Fruit fly (Drosophila melanogaster): ENCODE measurements around the gene CCDC53.

The CCDC53 gene

DNA sequence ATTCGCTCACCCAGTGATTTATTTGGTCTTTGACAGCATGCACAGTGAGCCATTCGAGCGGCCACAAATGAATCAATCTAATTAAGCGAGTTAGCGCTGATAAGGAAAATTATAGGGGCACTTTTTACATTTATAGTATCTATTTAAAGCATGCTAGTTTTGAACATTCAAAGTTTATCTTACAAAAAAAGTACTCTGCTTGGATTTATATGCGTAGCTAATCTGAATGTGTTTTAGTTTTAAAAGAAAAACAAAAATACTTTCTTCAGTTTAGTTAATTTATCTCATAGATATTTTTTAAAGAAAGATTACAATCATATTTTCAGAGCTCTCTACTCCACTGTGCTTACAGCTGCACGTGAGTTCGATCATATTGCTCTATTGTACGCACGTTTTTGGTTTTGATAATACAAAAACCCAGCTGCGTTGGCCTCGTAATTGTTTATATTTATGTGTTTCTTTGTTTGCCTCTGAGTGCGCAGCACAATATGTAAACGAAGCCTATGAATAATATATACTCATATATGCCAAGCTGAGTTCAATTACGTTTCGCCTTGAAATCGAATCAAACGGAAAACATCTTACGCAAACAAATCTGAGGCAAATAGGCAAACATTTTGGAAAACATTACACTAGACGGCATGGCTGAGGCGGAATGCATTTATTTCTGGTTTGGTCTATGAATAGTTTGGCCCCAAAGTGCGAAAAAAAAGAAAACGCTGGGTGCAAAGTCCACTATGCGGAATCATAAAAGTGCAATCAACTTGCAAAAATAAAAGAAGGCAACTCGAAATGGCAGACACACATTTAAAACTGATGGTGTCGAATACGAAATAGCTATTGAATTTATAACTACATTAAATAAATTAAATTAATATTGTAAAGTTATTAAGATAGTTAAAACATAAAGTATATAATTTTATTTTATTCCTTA lies 38.9 kb upstream of the CCDC53 start (continued):
- peak; percentile 92 for TF ChIP-seq net (GFP tag; optimal IDR thresholded peaks at IDR 0.05)
- peak; percentile 82 for TF ChIP-seq CG34406 (GFP tag; optimal IDR thresholded peaks at IDR 0.05)
- TF ChIP-seq achi (GFP tag; optimal IDR thresholded peaks at IDR 0.05) = peak; percentile 91
- peak; percentile 65 to 96 for TF ChIP-seq salr (GFP tag; optimal IDR thresholded peaks at IDR 0.05)
- peak; percentile 85 for TF ChIP-seq CG10669 (GFP tag; optimal IDR thresholded peaks at IDR 0.05)
- peak; percentile 86 for TF ChIP-seq dac (GFP tag; optimal IDR thresholded peaks at IDR 0.05)
- TF ChIP-seq CG6808 (GFP tag; optimal IDR thresholded peaks at IDR 0.05) = peak; percentile 81
- peak; percentile 96 for TF ChIP-seq CG32006 (GFP tag; optimal IDR thresholded peaks at IDR 0.05)
- peak; percentile 88 for TF ChIP-seq CG3919 (GFP tag; optimal IDR thresholded peaks at IDR 0.05)
- peak; percentile 87 for TF ChIP-seq CG11762 (GFP tag; optimal IDR thresholded peaks at IDR 0.05; ENCODE audit: insufficient read depth)
- TF ChIP-seq fkh (GFP tag; optimal IDR thresholded peaks at IDR 0.05) = peak; percentile 75
- TF ChIP-seq CG6163 (GFP tag; IDR thresholded peaks at IDR 0.05) = peak; percentile 81
- peak; percentile 83 for TF ChIP-seq topi (GFP tag; optimal IDR thresholded peaks at IDR 0.05)
- peak; percentile 89 for TF ChIP-seq pdm3 (GFP tag; optimal IDR thresholded peaks at IDR 0.05)
- TF ChIP-seq Met (GFP tag; optimal IDR thresholded peaks at IDR 0.05) = peak; percentile 90
- peak; percentile 90 for TF ChIP-seq CG10631 (GFP tag; optimal IDR thresholded peaks at IDR 0.05)
- TF ChIP-seq CG11902 (GFP tag; optimal IDR thresholded peaks at IDR 0.05) = peak; percentile 47
- peak; percentile 69 to 78 for TF ChIP-seq ss (GFP tag; optimal IDR thresholded peaks at IDR 0.05)
- peak; percentile 65 for TF ChIP-seq Sox15 (GFP tag; optimal IDR thresholded peaks at IDR 0.05)
- peak; percentile 78 for TF ChIP-seq spab (GFP tag; optimal IDR thresholded peaks at IDR 0.05)
- peak; percentile 91 for TF ChIP-seq Gug (GFP tag; IDR thresholded peaks at IDR 0.05)
- peak; percentile 84 for TF ChIP-seq Smox (GFP tag; optimal IDR thresholded peaks at IDR 0.05)
- TF ChIP-seq eg (GFP tag; IDR thresholded peaks at IDR 0.05) = peak; percentile 92
- TF ChIP-seq CG1621 (tag; optimal IDR thresholded peaks at IDR 0.05) = peak; percentile 71
- no peak for TF ChIP-seq Eip93F (GFP tag; optimal IDR thresholded peaks at IDR 0.05)
- peak; percentile 73 for TF ChIP-seq CG8319 (GFP tag; optimal IDR thresholded peaks at IDR 0.05)
- peak; percentile 87 for TF ChIP-seq CG3032 (tag; optimal IDR thresholded peaks at IDR 0.05)
- peak; percentile 41 for TF ChIP-seq Blimp-1 (GFP tag; optimal IDR thresholded peaks at IDR 0.05)
- peak; percentile 80 for TF ChIP-seq Eip75B (GFP tag; optimal IDR thresholded peaks at IDR 0.05)
- peak; percentile 75 for TF ChIP-seq Ets21C (GFP tag; optimal IDR thresholded peaks at IDR 0.05)
- peak; percentile 81 for TF ChIP-seq Sox102F (GFP tag; optimal IDR thresholded peaks at IDR 0.05)
- TF ChIP-seq CG6854 (GFP tag; optimal IDR thresholded peaks at IDR 0.05) = peak; percentile 50
- TF ChIP-seq CG11294 (GFP tag; IDR thresholded peaks at IDR 0.05) = peak; percentile 85

DNA sequence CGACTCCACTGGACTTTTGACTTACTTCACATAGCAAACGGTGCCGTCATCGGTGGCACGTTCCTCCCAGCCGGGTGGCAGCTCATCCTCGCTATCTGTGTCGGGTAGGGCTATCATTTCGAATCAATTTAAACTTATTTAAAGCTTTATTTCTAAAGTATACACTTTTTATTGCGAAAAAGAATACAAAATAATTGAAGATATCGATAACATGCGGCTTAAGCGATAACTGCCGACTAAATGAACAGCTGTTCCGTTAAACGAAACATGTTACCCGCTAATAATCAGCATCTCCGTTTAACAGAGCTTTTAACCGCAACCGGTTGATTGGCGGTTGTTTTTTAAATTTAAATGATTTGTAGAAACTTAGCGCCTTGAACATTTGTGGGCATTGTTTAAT lies 36.8 kb upstream of the CCDC53 start, which contains the start of gene Wwox:
Gene Wwox, minus strand, starts transcription at position 215 of the 400 bp plus-strand sequence.
- TF ChIP-seq ss (GFP tag; optimal IDR thresholded peaks at IDR 0.05) = no peak
- peak; percentile 43 for TF ChIP-seq Eip78C (GFP tag)
- TF ChIP-seq svp (GFP tag) = peak; percentile 64
- peak; percentile 51 for TF ChIP-seq dsx (GFP tag; optimal IDR thresholded peaks at IDR 0.05; ENCODE audit: poor library complexity, severe bottlenecking)
- no peak for TF ChIP-seq Met (GFP tag; optimal IDR thresholded peaks at IDR 0.05)

DNA sequence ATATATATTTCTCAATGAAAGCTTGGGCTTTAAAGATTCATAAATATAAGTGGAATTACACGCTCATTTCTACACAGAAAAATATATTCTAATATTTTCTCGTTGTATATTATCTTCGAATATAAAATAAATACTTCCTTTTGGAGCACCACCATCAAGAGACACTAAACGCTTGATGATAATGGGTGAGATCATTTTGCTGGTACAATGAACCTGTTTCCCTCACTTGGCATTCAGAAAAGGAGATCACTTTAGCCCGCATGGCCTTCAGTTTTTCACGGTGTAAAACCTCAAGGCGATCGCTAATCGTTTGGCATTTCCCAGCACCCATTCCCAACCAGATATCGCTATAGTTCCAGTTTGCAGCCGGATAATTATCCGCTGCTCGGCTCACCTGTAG lies 34.9 kb upstream of the CCDC53 start:
- TF ChIP-seq fd85E (GFP tag; optimal IDR thresholded peaks at IDR 0.05) (no peak), Hr39 (GFP tag; optimal IDR thresholded peaks at IDR 0.05) (peak; percentile 46), ss (GFP tag; optimal IDR thresholded peaks at IDR 0.05) (peak; percentile 44 to 72), dac (GFP tag; optimal IDR thresholded peaks at IDR 0.05) (no peak), Met (GFP tag; optimal IDR thresholded peaks at IDR 0.05) (peak; percentile 62), spab (GFP tag; optimal IDR thresholded peaks at IDR 0.05) (peak; percentile 69), esn (GFP tag; optimal IDR thresholded peaks at IDR 0.05) (peak; percentile 55), Eip75B (GFP tag; optimal IDR thresholded peaks at IDR 0.05) (peak; percentile 71), Hr4 (GFP tag; optimal IDR thresholded peaks at IDR 0.05) (peak; percentile 45), CG11294 (GFP tag; IDR thresholded peaks at IDR 0.05) (peak; percentile 24; the same call in 1 of the 2 replicates), CG3919 (GFP tag; optimal IDR thresholded peaks at IDR 0.05) (peak; percentile 75), CG34406 (GFP tag; optimal IDR thresholded peaks at IDR 0.05) (peak; percentile 34), cyc (GFP tag; optimal IDR thresholded peaks at IDR 0.05) (peak; percentile 57), net (GFP tag; optimal IDR thresholded peaks at IDR 0.05) (peak; percentile 20), CG7368 (GFP tag; optimal IDR thresholded peaks at IDR 0.05) (peak; percentile 60), CG6792 (GFP tag; optimal IDR thresholded peaks at IDR 0.05) (peak; percentile 15), svp (GFP tag) (peak; percentile 86), CG16779 (tag; optimal IDR thresholded peaks at IDR 0.05) (peak; percentile 5), Eip78C (GFP tag) (peak; percentile 95), CG6276 (GFP tag; optimal IDR thresholded peaks at IDR 0.05) (peak; percentile 66), CG6854 (GFP tag; optimal IDR thresholded peaks at IDR 0.05) (no peak), fkh (GFP tag; optimal IDR thresholded peaks at IDR 0.05) (no peak)
